Fruit fly (Drosophila melanogaster): ENCODE data around the gene Cyt-b5-r.
A peak's percentile ranks its signal among the peaks of the same experiment; 100 is the strongest.

- TF ChIP-seq Mnt (GFP tag; optimal IDR thresholded peaks at IDR 0.05): peak; percentile 75
- TF ChIP-seq toe (GFP tag; optimal IDR thresholded peaks at IDR 0.05): no peak
- TF ChIP-seq CG11617 (GFP tag; optimal IDR thresholded peaks at IDR 0.05): peak; percentile 33
- TF ChIP-seq ovo (GFP tag; optimal IDR thresholded peaks at IDR 0.05): no peak
- no peak for TF ChIP-seq kay (GFP tag; ENCODE audit: borderline replicate concordance)
- no peak for TF ChIP-seq Clk (GFP tag; optimal IDR thresholded peaks at IDR 0.05)
- TF ChIP-seq Hr96 (GFP tag; optimal IDR thresholded peaks at IDR 0.05): peak; percentile 1
- TF ChIP-seq CG12768 (GFP tag; optimal IDR thresholded peaks at IDR 0.05): no peak
- TF ChIP-seq pad (GFP tag; optimal IDR thresholded peaks at IDR 0.05): peak; percentile 26
- no peak for TF ChIP-seq CG7101 (tag; optimal IDR thresholded peaks at IDR 0.05)
- no peak for TF ChIP-seq Crg-1 (GFP tag; optimal IDR thresholded peaks at IDR 0.05)
- TF ChIP-seq CG5204 (GFP tag; optimal IDR thresholded peaks at IDR 0.05): no peak
- TF ChIP-seq CG33017 (tag; optimal IDR thresholded peaks at IDR 0.05): no peak
- TF ChIP-seq CG7045 (GFP tag; optimal IDR thresholded peaks at IDR 0.05): no peak
Measured at dm6 chr2L:16743055-16743805, 47.3 kb downstream of the Cyt-b5-r start, which contains the start of the genes LSm7 and BuGZ.
